Fruit fly (Drosophila melanogaster): ENCODE results near the gene fz2.
A peak's percentile ranks its signal among the peaks of the same experiment; 100 is the strongest.

Gene fz2

dm6 chr3L:19204402-19204801 is 30.8 kb downstream of the fz2 start:
- TF ChIP-seq Hnf4 (GFP tag; optimal IDR thresholded peaks at IDR 0.05) (no peak), Myc (optimal IDR thresholded peaks at IDR 0.05) (no peak), psq (GFP tag; optimal IDR thresholded peaks at IDR 0.05) (no peak), woc (GFP tag; optimal IDR thresholded peaks at IDR 0.05) (no peak), Abd-B (GFP tag; optimal IDR thresholded peaks at IDR 0.05) (no peak), dsf (GFP tag; optimal IDR thresholded peaks at IDR 0.05; ENCODE audit: borderline replicate concordance) (no peak)

DNA sequence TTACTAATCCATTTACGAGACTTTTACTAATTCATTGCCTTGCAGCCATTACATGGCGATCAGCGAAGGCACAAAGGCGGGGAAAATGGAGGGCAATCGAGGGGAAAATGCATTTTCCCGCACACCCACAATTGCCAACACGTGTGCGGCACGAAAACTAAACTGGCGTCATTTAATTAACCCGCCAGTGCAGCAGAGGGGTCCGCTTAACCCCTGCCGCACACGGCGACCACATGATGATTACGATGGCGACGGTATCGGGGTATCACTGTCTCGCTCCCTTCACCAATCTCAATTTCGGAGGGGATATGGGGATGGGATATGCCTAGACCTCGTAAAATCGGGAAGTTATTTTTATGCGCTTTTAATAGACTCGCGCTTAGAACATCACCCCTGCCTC is 33.1 kb downstream of the fz2 start:
- no peak for TF ChIP-seq lola (GFP tag; optimal IDR thresholded peaks at IDR 0.05)
- TF ChIP-seq Hr78 (GFP tag; optimal IDR thresholded peaks at IDR 0.05) = no peak
- no peak for TF ChIP-seq rgr (GFP tag; optimal IDR thresholded peaks at IDR 0.05)
- no peak for TF ChIP-seq fru (GFP tag; optimal IDR thresholded peaks at IDR 0.05)
- TF ChIP-seq HLH106 (tag; optimal IDR thresholded peaks at IDR 0.05) = no peak
- no peak for TF ChIP-seq Hnf4 (GFP tag; optimal IDR thresholded peaks at IDR 0.05)

DNA sequence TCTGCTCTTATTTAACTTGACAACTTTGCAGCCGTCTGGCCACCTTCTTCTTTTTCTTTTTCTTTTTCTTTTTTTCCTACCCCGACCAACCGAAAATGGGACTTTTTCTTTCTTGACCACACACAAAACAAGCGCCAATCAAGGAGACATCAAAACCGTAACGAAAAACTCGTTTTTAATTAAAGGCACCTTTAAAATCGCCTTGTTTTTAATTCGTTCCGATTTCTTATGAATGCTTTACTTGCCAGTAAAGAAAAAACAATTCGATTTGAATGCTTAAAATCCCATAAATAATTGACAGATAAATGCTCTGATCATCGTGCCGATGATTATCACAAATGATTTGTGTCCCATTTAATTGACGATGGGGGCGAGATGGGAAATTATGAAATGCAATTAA is 34.8 kb downstream of the fz2 start:
- TF ChIP-seq usp (GFP tag; optimal IDR thresholded peaks at IDR 0.05) = no peak
- no peak for TF ChIP-seq Rel (GFP tag; optimal IDR thresholded peaks at IDR 0.05)
- peak; percentile 54 for TF ChIP-seq Rel (tag; optimal IDR thresholded peaks at IDR 0.05)

dm6 chr3L:19199680-19200278 is 35.4 kb downstream of the fz2 start:
- no peak for TF ChIP-seq CG9705 (GFP tag; optimal IDR thresholded peaks at IDR 0.05)
- no peak for TF ChIP-seq GATAd (GFP tag; optimal IDR thresholded peaks at IDR 0.05)
- no peak for TF ChIP-seq Mio (GFP tag; optimal IDR thresholded peaks at IDR 0.05)
- TF ChIP-seq jim (GFP tag; optimal IDR thresholded peaks at IDR 0.05) = no peak
- TF ChIP-seq Dif (GFP tag; optimal IDR thresholded peaks at IDR 0.05; ENCODE audit: partially characterized antibody) = no peak
- no peak for TF ChIP-seq Jra (GFP tag; optimal IDR thresholded peaks at IDR 0.05)
- TF ChIP-seq dmrt93B (GFP tag; optimal IDR thresholded peaks at IDR 0.05) = no peak
- no peak for TF ChIP-seq Rel (GFP tag; optimal IDR thresholded peaks at IDR 0.05)
- TF ChIP-seq Rel (tag; optimal IDR thresholded peaks at IDR 0.05) = no peak
- no peak for TF ChIP-seq Hr78 (GFP tag; optimal IDR thresholded peaks at IDR 0.05)
- TF ChIP-seq sage (GFP tag; optimal IDR thresholded peaks at IDR 0.05) = no peak
- TF ChIP-seq brk (GFP tag; optimal IDR thresholded peaks at IDR 0.05) = no peak
- TF ChIP-seq Abd-B (GFP tag; optimal IDR thresholded peaks at IDR 0.05) = no peak
- TF ChIP-seq CrebA (GFP tag; optimal IDR thresholded peaks at IDR 0.05; ENCODE audit: borderline replicate concordance) = no peak
- TF ChIP-seq woc (GFP tag; optimal IDR thresholded peaks at IDR 0.05) = no peak
- TF ChIP-seq ey (GFP tag; optimal IDR thresholded peaks at IDR 0.05) = no peak
- no peak for TF ChIP-seq pan (optimal IDR thresholded peaks at IDR 0.05)
- TF ChIP-seq br (GFP tag; optimal IDR thresholded peaks at IDR 0.05) = no peak
- TF ChIP-seq Dfd (GFP tag; optimal IDR thresholded peaks at IDR 0.05) = no peak
- TF ChIP-seq fru (GFP tag; optimal IDR thresholded peaks at IDR 0.05) = no peak

- TF ChIP-seq Hnf4 (GFP tag; optimal IDR thresholded peaks at IDR 0.05) (no peak), N (GFP tag; optimal IDR thresholded peaks at IDR 0.05) (no peak), Myc (optimal IDR thresholded peaks at IDR 0.05) (no peak), br (GFP tag; optimal IDR thresholded peaks at IDR 0.05) (no peak)
Measured at dm6 chr3L:19198772-19199171, 36.4 kb downstream of the fz2 start.

DNA sequence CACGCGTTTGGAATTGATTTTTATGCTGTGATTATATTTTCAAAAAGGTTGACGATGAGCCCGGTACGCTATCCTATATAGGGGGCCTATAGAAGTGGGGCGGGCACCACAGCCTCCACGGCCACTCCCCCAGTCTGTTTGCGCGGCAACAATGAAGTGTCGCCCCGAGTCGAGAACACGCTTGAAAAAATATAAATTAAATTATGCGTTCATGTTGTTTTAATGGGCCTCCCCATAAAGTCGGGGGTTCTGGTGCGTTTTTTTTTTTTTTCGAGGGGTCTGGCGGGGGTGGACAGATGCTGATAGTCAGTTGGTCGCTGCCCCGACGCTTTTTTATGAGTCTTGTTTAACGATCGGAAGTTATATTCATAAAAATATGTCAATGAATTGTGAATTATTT is 37.9 kb downstream of the fz2 start:
- TF ChIP-seq Rel (GFP tag; optimal IDR thresholded peaks at IDR 0.05) = no peak
- peak; percentile 64 for TF ChIP-seq Rel (tag; optimal IDR thresholded peaks at IDR 0.05)
- no peak for TF ChIP-seq br (GFP tag; optimal IDR thresholded peaks at IDR 0.05)

dm6 chr3L:19196654-19197053 is 38.5 kb downstream of the fz2 start:
- TF ChIP-seq usp (GFP tag; optimal IDR thresholded peaks at IDR 0.05) (no peak), jim (GFP tag; optimal IDR thresholded peaks at IDR 0.05) (no peak), dsf (GFP tag; optimal IDR thresholded peaks at IDR 0.05; ENCODE audit: borderline replicate concordance) (no peak), tai (GFP tag; optimal IDR thresholded peaks at IDR 0.05) (no peak), Dfd (GFP tag; optimal IDR thresholded peaks at IDR 0.05) (no peak), fru (GFP tag; optimal IDR thresholded peaks at IDR 0.05) (no peak), Abd-B (GFP tag; optimal IDR thresholded peaks at IDR 0.05) (no peak), Hr83 (GFP tag; optimal IDR thresholded peaks at IDR 0.05; ENCODE audit: poor library complexity, severe bottlenecking) (no peak), pan (optimal IDR thresholded peaks at IDR 0.05) (no peak), dmrt93B (GFP tag; optimal IDR thresholded peaks at IDR 0.05) (no peak), OdsH (GFP tag; optimal IDR thresholded peaks at IDR 0.05) (no peak), ey (GFP tag; optimal IDR thresholded peaks at IDR 0.05) (no peak), N (GFP tag; optimal IDR thresholded peaks at IDR 0.05) (no peak), Hr78 (GFP tag; optimal IDR thresholded peaks at IDR 0.05) (no peak), sv (GFP tag; optimal IDR thresholded peaks at IDR 0.05) (no peak), CG32264 (GFP tag; optimal IDR thresholded peaks at IDR 0.05) (no peak), rgr (GFP tag; optimal IDR thresholded peaks at IDR 0.05) (no peak), lola (GFP tag; optimal IDR thresholded peaks at IDR 0.05) (no peak)
